Fruit fly (Drosophila melanogaster): Measurements from ENCODE around the gene kmr.

The kmr gene

DNA sequence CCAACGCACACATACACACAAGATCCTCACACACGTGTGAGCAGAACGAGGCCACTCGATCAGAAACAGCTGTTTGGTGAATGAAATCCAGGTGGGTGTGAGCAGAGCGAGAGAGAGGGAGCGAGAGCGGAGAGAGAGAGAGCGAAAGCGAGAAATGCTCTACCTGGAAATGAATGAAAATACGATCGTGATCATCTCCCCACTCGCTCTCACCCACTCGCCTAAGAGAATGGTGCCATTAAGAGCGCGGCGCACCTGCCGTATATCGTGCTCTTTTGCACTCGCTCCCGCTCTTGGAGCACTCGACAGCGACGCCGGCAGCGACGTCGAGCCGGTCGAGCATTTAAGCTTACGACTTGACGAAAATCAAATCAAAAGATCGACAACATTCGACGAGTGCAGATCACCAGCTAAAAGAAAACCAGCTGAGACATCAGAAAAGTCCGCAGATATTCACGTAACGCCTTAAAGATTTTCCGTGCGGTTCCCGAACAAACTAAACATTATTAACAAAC, 97.8 kb downstream of the kmr start, which contains the start of the genes tal-1A, tal-2A, tal-3A and tal-AA (continued):
- peak; percentile 6 for TF ChIP-seq CG12071 (GFP tag; optimal IDR thresholded peaks at IDR 0.05)
- no peak for TF ChIP-seq Lim3 (GFP tag; IDR thresholded peaks at IDR 0.05)
- no peak for TF ChIP-seq CG7745 (tag; optimal IDR thresholded peaks at IDR 0.05)
- peak; percentile 74; the same call in 2 of the 3 replicates for TF ChIP-seq z (GFP tag; IDR thresholded peaks at IDR 0.05)
- TF ChIP-seq NC2α (GFP tag; optimal IDR thresholded peaks at IDR 0.05) = peak; percentile 60
- TF ChIP-seq CG6175 (GFP tag; IDR thresholded peaks at IDR 0.05) = no peak
- TF ChIP-seq lilli (GFP tag; optimal IDR thresholded peaks at IDR 0.05) = peak; percentile 16
- TF ChIP-seq CG14667 (GFP tag; IDR thresholded peaks at IDR 0.05) = no peak
- peak; percentile 52 for TF ChIP-seq CG12769 (tag; optimal IDR thresholded peaks at IDR 0.05)
- no peak for TF ChIP-seq CG1603 (tag; optimal IDR thresholded peaks at IDR 0.05)
- TF ChIP-seq wdn (GFP tag; IDR thresholded peaks at IDR 0.05) = 0 out of 2 replicates have a peak, but pooled peaks have one; percentile 52
- TF ChIP-seq pros (GFP tag; optimal IDR thresholded peaks at IDR 0.05) = no peak
- TF ChIP-seq tin (GFP tag; optimal IDR thresholded peaks at IDR 0.05) = no peak
- TF ChIP-seq fru (optimal IDR thresholded peaks at IDR 0.05) = no peak
- TF ChIP-seq lab (GFP tag; optimal IDR thresholded peaks at IDR 0.05) = peak; percentile 41
- 0 out of 3 replicates have a peak, but pooled peaks have one; percentile 43 for TF ChIP-seq Dbx (GFP tag; IDR thresholded peaks at IDR 0.05)
- TF ChIP-seq Med (GFP tag) = peak; percentile 81
- peak; percentile 29 for TF ChIP-seq fd64A (GFP tag; optimal IDR thresholded peaks at IDR 0.05)
- peak; percentile 28; the same call in 1 of the 2 replicates for TF ChIP-seq sim (GFP tag; IDR thresholded peaks at IDR 0.05)
- TF ChIP-seq Asciz (GFP tag; optimal IDR thresholded peaks at IDR 0.05) = no peak
- peak; percentile 81 for TF ChIP-seq CG1832 (GFP tag; optimal IDR thresholded peaks at IDR 0.05)
- TF ChIP-seq Atf3 (GFP tag; optimal IDR thresholded peaks at IDR 0.05) = no peak
- peak; percentile 18 for TF ChIP-seq her (GFP tag; optimal IDR thresholded peaks at IDR 0.05)
- no peak for TF ChIP-seq ttk (GFP tag; IDR thresholded peaks at IDR 0.05)
- peak; percentile 45 for TF ChIP-seq kah (GFP tag; optimal IDR thresholded peaks at IDR 0.05)
- TF ChIP-seq CG12942 (GFP tag; optimal IDR thresholded peaks at IDR 0.05) = no peak
- TF ChIP-seq cg (GFP tag; optimal IDR thresholded peaks at IDR 0.05) = peak; percentile 77
- TF ChIP-seq hbn (GFP tag; IDR thresholded peaks at IDR 0.05; ENCODE audit: partially characterized antibody) = peak; percentile 63
- no peak for TF ChIP-seq Hand (GFP tag; optimal IDR thresholded peaks at IDR 0.05)
- no peak for TF ChIP-seq dmrt99B (tag; optimal IDR thresholded peaks at IDR 0.05)
- peak; percentile 86; the same call in 2 of the 4 replicates for TF ChIP-seq chinmo (GFP tag; IDR thresholded peaks at IDR 0.05; ENCODE audit: partially characterized antibody)
- no peak for TF ChIP-seq CG7786 (GFP tag; optimal IDR thresholded peaks at IDR 0.05)
- TF ChIP-seq CG31441 (GFP tag; IDR thresholded peaks at IDR 0.05) = no peak
- TF ChIP-seq E2f2 (GFP tag; IDR thresholded peaks at IDR 0.05) = peak; percentile 19; the same call in 1 of the 2 replicates
- TF ChIP-seq CG3281 (GFP tag; optimal IDR thresholded peaks at IDR 0.05) = no peak
- no peak for TF ChIP-seq CG18262 (tag; optimal IDR thresholded peaks at IDR 0.05)
- TF ChIP-seq so (GFP tag; IDR thresholded peaks at IDR 0.05) = peak; percentile 77; the same call in 2 of the 3 replicates
- no peak for TF ChIP-seq CG31224 (GFP tag; IDR thresholded peaks at IDR 0.05)
- TF ChIP-seq Atf6 (GFP tag; IDR thresholded peaks at IDR 0.05) = peak; percentile 55
- peak; percentile 49 for TF ChIP-seq cwo (GFP tag; optimal IDR thresholded peaks at IDR 0.05)
- TF ChIP-seq mirr (GFP tag; optimal IDR thresholded peaks at IDR 0.05) = peak; percentile 47
- TF ChIP-seq grn (GFP tag; optimal IDR thresholded peaks at IDR 0.05) = peak; percentile 14
- 0 out of 2 replicates have a peak, but pooled peaks have one; percentile 24 for TF ChIP-seq aop (GFP tag; IDR thresholded peaks at IDR 0.05)
- TF ChIP-seq vfl (GFP tag; optimal IDR thresholded peaks at IDR 0.05) = peak; percentile 45
- TF ChIP-seq Drgx (GFP tag; IDR thresholded peaks at IDR 0.05) = peak; percentile 44; the same call in 1 of the 2 replicates
- TF ChIP-seq CG34224 (GFP tag; IDR thresholded peaks at IDR 0.05; ENCODE audit: partially characterized antibody) = peak; percentile 82
- peak; percentile 11; the same call in 1 of the 2 replicates for TF ChIP-seq CG9932 (GFP tag; IDR thresholded peaks at IDR 0.05)
- TF ChIP-seq Stat92E (GFP tag; optimal IDR thresholded peaks at IDR 0.05) = peak in 1 of 3 experiments; percentile 57
- TF ChIP-seq CG6689 (GFP tag; IDR thresholded peaks at IDR 0.05) = peak; percentile 16; the same call in 1 of the 2 replicates
- peak; percentile 41 for TF ChIP-seq CG10431 (GFP tag; optimal IDR thresholded peaks at IDR 0.05)
